Worm (Caenorhabditis elegans) whole organism, young adult: ENCODE results near the gene cdo-1.

Experiments
- B0019.2 ChIP-seq: fragments of 200-800 bp; sonication (Bioruptor generic); conservative IDR thresholded peaks from 2 replicates; pipeline ENCODE4 v1.3.6; 2022; ENCODE audit warnings: missing genetic modification reagents, missing genetic modification characterization, missing compliant biosample characterization
- B0035.1 ChIP-seq: sonication (generic microtip); optimal IDR thresholded peaks from 2 replicates; lab custom pipeline; 2016; ENCODE audit warnings: missing genetic modification characterization, mild to moderate bottlenecking, missing compliant biosample characterization, missing genotype, missing genetic modification reagents
- D2030.7 ChIP-seq: fragments of 200-800 bp; sonication (Bioruptor generic); IDR thresholded peaks from 2 replicates; pipeline ENCODE4 v1.3.6; 2022; ENCODE audit warnings: missing genetic modification reagents, missing genetic modification characterization, missing compliant biosample characterization
- F33H1.4 ChIP-seq: fragments of 200-800 bp; sonication (Bioruptor generic); IDR thresholded peaks from 2 replicates; pipeline ENCODE4 v1.3.6; 2022; ENCODE audit warnings: missing genetic modification reagents, missing genetic modification characterization, missing compliant biosample characterization
- F37B4.10 ChIP-seq: fragments of 200-800 bp; sonication (Bioruptor generic); IDR thresholded peaks from 2 replicates; pipeline ENCODE4 v1.3.6; 2022; ENCODE audit warnings: missing genetic modification characterization, missing compliant biosample characterization
- F39B2.1 ChIP-seq: fragments of 200-800 bp; sonication (Bioruptor generic); IDR thresholded peaks from 2 replicates; pipeline ENCODE4 v1.3.6; 2022; ENCODE audit warnings: missing genetic modification reagents, missing genetic modification characterization, missing compliant biosample characterization
- F52B5.7 ChIP-seq: sonication (generic microtip); optimal IDR thresholded peaks from 2 replicates; lab custom pipeline; 2016; ENCODE audit warnings: mild to moderate bottlenecking, missing genetic modification characterization, missing compliant biosample characterization
- F55B11.4 ChIP-seq: sonication (generic microtip); optimal IDR thresholded peaks from 2 replicates; lab custom pipeline; 2016; ENCODE audit warnings: missing compliant biosample characterization, missing genetic modification characterization, borderline replicate concordance; ENCODE audit not compliant: insufficient read depth
- F57A8.1 ChIP-seq: fragments of 200-800 bp; sonication (Bioruptor generic); optimal IDR thresholded peaks from 2 replicates; lab custom pipeline; 2018; ENCODE audit warnings: mild to moderate bottlenecking, missing genetic modification characterization, moderate library complexity, missing compliant biosample characterization
- K12H6.12 ChIP-seq: fragments of 200-800 bp; sonication (Bioruptor generic); optimal IDR thresholded peaks from 2 replicates; lab custom pipeline; 2018; ENCODE audit warnings: mild to moderate bottlenecking, missing genetic modification characterization, missing compliant biosample characterization
- T07F8.4 ChIP-seq: sonication (generic microtip); optimal IDR thresholded peaks from 2 replicates; lab custom pipeline; 2016; ENCODE audit warnings: mild to moderate bottlenecking, missing genetic modification characterization, moderate library complexity, missing compliant biosample characterization
- Y67H2A.10 ChIP-seq: fragments of 200-800 bp; sonication (Bioruptor generic); conservative IDR thresholded peaks from 2 replicates; pipeline ENCODE4 v1.3.6; 2022; ENCODE audit warnings: missing genetic modification reagents, missing genetic modification characterization, missing compliant biosample characterization
- athp-1 ChIP-seq: sonication (generic microtip); optimal IDR thresholded peaks from 2 replicates; lab custom pipeline; 2017; ENCODE audit warnings: mild to moderate bottlenecking, missing genetic modification characterization, missing compliant biosample characterization
- attf-5 ChIP-seq: fragments of 200-800 bp; sonication (Bioruptor generic); optimal IDR thresholded peaks from 2 replicates; lab custom pipeline; 2018; ENCODE audit warnings: mild to moderate bottlenecking, missing genetic modification characterization, missing compliant biosample characterization
- ccch-3 ChIP-seq: fragments of 200-800 bp; sonication (Bioruptor generic); optimal IDR thresholded peaks from 2 replicates; lab custom pipeline; 2018; ENCODE audit warnings: mild to moderate bottlenecking, missing genetic modification characterization, missing compliant biosample characterization
- cebp-1 ChIP-seq, 2 experiments: fragments of 200-800 bp in 1 of 2; sonication (Bioruptor generic) in 1 of 2; sonication (generic microtip) in 1 of 2; IDR thresholded peaks in 1 of 2; optimal IDR thresholded peaks in 1 of 2; 2 replicates each; pipeline versions ENCODE4 v1.3.6 to Lab custom; 2017 to 2022; ENCODE audit warnings: missing compliant biosample characterization in 2 of 2, missing genetic modification characterization in 2 of 2, mild to moderate bottlenecking in 1 of 2, missing genetic modification reagents in 1 of 2, moderate library complexity in 1 of 2
- ceh-100 ChIP-seq: fragments of 200-800 bp; sonication (Bioruptor generic); IDR thresholded peaks from 2 replicates; pipeline ENCODE4 v1.3.6; 2022; ENCODE audit warnings: missing genetic modification reagents, missing genetic modification characterization, missing compliant biosample characterization
- ceh-27 ChIP-seq: fragments of 200-800 bp; sonication (Bioruptor generic); optimal IDR thresholded peaks from 2 replicates; lab custom pipeline; 2018; ENCODE audit warnings: mild to moderate bottlenecking, missing genetic modification characterization, moderate library complexity, missing compliant biosample characterization
- ceh-40 ChIP-seq: fragments of 200-800 bp; sonication (Bioruptor generic); IDR thresholded peaks from 2 replicates; pipeline ENCODE4 v1.3.6; 2022; ENCODE audit warnings: missing genetic modification characterization, missing compliant biosample characterization
- ceh-58 ChIP-seq: fragments of 200-800 bp; sonication (Bioruptor generic); IDR thresholded peaks from 2 replicates; pipeline ENCODE4 v1.3.6; 2022; ENCODE audit warnings: missing genetic modification characterization, missing compliant biosample characterization
- dpff-1 ChIP-seq: sonication (generic microtip); optimal IDR thresholded peaks from 2 replicates; lab custom pipeline; 2017; ENCODE audit warnings: mild to moderate bottlenecking, missing genetic modification characterization, missing compliant biosample characterization
- efl-1 ChIP-seq: fragments of 150-350 bp; optimal IDR thresholded peaks from 2 replicates; lab custom pipeline; 2014; ENCODE audit warnings: missing biosample characterization, missing genetic modification reagents, missing genetic modification characterization
- ekl-4 ChIP-seq: fragments of 200-800 bp; sonication (Bioruptor generic); IDR thresholded peaks from 2 replicates; pipeline ENCODE4 v1.3.6; 2022; ENCODE audit warnings: missing genetic modification reagents, missing genetic modification characterization, missing compliant biosample characterization
- fkh-3 ChIP-seq: sonication (generic microtip); optimal IDR thresholded peaks from 2 replicates; lab custom pipeline; 2016; ENCODE audit warnings: mild to moderate bottlenecking, missing genetic modification characterization, missing compliant biosample characterization
- hmg-20 ChIP-seq: fragments of 200-800 bp; sonication (Bioruptor generic); IDR thresholded peaks from 2 replicates; pipeline ENCODE4 v1.3.6; 2022; ENCODE audit warnings: missing genetic modification reagents, missing genetic modification characterization, missing compliant biosample characterization
- hsf-1 ChIP-seq: fragments of 200-800 bp; sonication (Bioruptor generic); IDR thresholded peaks from 2 replicates; pipeline ENCODE4 v1.3.6; 2022; ENCODE audit warnings: missing genetic modification reagents, missing genetic modification characterization, missing compliant biosample characterization
- let-526 ChIP-seq: fragments of 200-800 bp; sonication (Bioruptor generic); IDR thresholded peaks from 2 replicates; pipeline ENCODE4 v1.3.6; 2022; ENCODE audit warnings: missing genetic modification reagents, missing genetic modification characterization, missing compliant biosample characterization
- let-607 ChIP-seq, 2 experiments: fragments of 200-800 bp in 1 of 2; sonication (Bioruptor generic) in 1 of 2; sonication (generic microtip) in 1 of 2; optimal IDR thresholded peaks; 2 replicates each; lab custom pipeline; 2016 to 2018; ENCODE audit warnings: mild to moderate bottlenecking in 2 of 2, missing compliant biosample characterization in 2 of 2, missing genetic modification characterization in 2 of 2, moderate library complexity in 2 of 2, missing genotype in 1 of 2
- lin-40 ChIP-seq: sonication (generic microtip); optimal IDR thresholded peaks from 2 replicates; lab custom pipeline; 2016; ENCODE audit warnings: missing genetic modification characterization, mild to moderate bottlenecking, missing compliant biosample characterization, missing genotype, missing genetic modification reagents
- lir-1 ChIP-seq: fragments of 200-800 bp; sonication (Bioruptor generic); conservative IDR thresholded peaks from 2 replicates; pipeline ENCODE4 v1.3.6; 2022; ENCODE audit warnings: missing genetic modification reagents, missing genetic modification characterization, missing compliant biosample characterization
- madf-3 ChIP-seq: fragments of 200-800 bp; sonication (Bioruptor generic); IDR thresholded peaks from 2 replicates; pipeline ENCODE4 v1.3.6; 2022; ENCODE audit warnings: missing genetic modification reagents, missing genetic modification characterization, missing compliant biosample characterization
- madf-6 ChIP-seq: fragments of 200-800 bp; sonication (Bioruptor generic); IDR thresholded peaks from 2 replicates; pipeline ENCODE4 v1.3.6; 2022; ENCODE audit warnings: missing genetic modification reagents, missing genetic modification characterization, missing compliant biosample characterization
- madf-8 ChIP-seq: fragments of 200-800 bp; sonication (Bioruptor generic); conservative IDR thresholded peaks from 2 replicates; pipeline ENCODE4 v1.3.6; 2022; ENCODE audit warnings: missing genetic modification reagents, missing genetic modification characterization, missing compliant biosample characterization
- nfyb-1 ChIP-seq: fragments of 200-800 bp; sonication (Bioruptor generic); IDR thresholded peaks from 2 replicates; pipeline ENCODE4 v1.3.6; 2022; ENCODE audit warnings: missing genetic modification reagents, missing genetic modification characterization, missing compliant biosample characterization
- pha-4 ChIP-seq: fragments of 150-350 bp; sonication (generic microtip); optimal IDR thresholded peaks from 2 replicates; lab custom pipeline; 2014; ENCODE audit warnings: missing biosample characterization, missing genetic modification reagents, missing genetic modification characterization
- snpc-3.4 ChIP-seq: sonication (generic microtip); optimal IDR thresholded peaks from 2 replicates; lab custom pipeline; 2017; ENCODE audit warnings: missing genetic modification characterization, mild to moderate bottlenecking, missing compliant biosample characterization, antibody characterized with exemption, moderate library complexity, missing genotype, missing genetic modification reagents
- sptf-2 ChIP-seq: fragments of 200-800 bp; sonication (Bioruptor generic); optimal IDR thresholded peaks from 2 replicates; lab custom pipeline; 2018; ENCODE audit warnings: mild to moderate bottlenecking, missing genetic modification characterization, missing compliant biosample characterization
- tlf-1 ChIP-seq: fragments of 200-800 bp; sonication (Bioruptor generic); optimal IDR thresholded peaks from 2 replicates; lab custom pipeline; 2018; ENCODE audit warnings: mild to moderate bottlenecking, missing genetic modification characterization, missing compliant biosample characterization
- ztf-3 ChIP-seq: fragments of 200-800 bp; sonication (Bioruptor generic); optimal IDR thresholded peaks from 2 replicates; lab custom pipeline; 2018; ENCODE audit warnings: mild to moderate bottlenecking, missing genetic modification characterization, missing compliant biosample characterization

Gene cdo-1

DNA sequence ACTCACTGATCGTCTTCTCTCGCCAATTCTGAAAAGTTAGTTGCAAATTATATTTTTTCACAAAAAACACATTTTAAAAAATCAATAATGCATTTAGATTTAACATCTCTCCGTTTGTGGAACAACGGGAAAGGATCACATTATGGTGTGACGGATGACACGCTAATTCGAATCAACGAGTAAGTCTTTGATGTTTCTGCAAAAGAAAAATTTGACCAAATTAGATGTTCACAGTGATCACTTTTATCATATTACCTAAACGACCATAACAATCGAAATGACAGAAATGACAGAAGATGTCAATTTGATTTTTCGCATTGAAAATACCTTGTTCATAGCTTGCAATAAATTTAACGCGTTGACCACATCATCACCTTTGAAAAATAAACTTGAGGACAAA lies 2.0 kb downstream of the cdo-1 start:
- no peak for TF ChIP-seq ccch-3 (GFP tag; lab: Kevin White, UChicago)
- TF ChIP-seq snpc-3.4 (tag; lab: Kevin White, UChicago) = no peak
- no peak for TF ChIP-seq K12H6.12 (tag; lab: Kevin White, UChicago)
- no peak for TF ChIP-seq attf-5

DNA sequence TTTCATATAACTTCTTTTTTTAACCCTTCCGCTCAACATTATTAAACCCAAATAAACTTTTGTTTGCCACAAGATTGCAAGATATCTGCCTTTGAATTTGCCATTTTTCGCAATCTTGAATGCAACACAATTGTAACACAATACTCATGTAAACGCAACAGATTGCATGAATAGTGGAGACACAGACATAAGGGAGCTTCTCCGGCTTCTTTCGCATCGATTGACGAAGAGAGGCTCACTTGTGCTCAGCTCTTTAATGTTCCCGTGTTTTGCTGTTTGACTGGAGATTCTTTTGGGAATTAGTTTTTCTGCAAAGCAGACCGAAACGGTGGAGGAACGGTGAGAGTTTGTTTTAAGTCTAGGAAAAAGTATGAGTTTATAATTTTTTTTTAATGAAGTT lies 4.0 kb downstream of the cdo-1 start, which contains the start of gene F56F10.2:
F56F10.2 (plus strand) TSS at position 215 of the 400 bp plus-strand sequence.
- TF ChIP-seq F33H1.4 (GFP tag; lab: Robert Waterston, UW) = no peak

DNA sequence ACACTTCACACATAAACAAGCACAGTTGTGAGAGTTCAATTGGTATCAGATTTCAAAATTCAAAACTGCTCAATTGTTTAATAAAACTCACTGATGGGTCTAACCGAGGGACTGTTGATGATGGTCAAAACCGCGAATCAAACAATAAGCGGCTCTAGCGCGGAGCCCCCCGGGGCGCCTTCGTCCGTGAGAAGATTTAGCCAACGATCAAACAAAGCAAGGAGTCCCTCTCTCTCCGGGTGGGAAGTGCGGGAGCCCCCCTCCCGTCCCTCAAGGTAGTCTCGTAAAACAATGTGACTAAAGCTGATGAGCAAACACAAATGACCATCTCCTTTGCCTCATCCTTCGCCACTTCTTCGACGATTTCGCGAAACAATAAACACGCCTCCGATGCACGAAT lies 5.7 kb downstream of the cdo-1 start:
- TF ChIP-seq fkh-3 (tag; lab: Kevin White, UChicago) (no peak), madf-6 (GFP tag; lab: Robert Waterston, UW) (no peak), ceh-58 (no peak), let-607 (tag; optimal IDR thresholded peaks at IDR 0.05; lab: Kevin White, UChicago) (no peak), ceh-27 (GFP tag; lab: Kevin White, UChicago) (no peak), hmg-20 (no peak), F52B5.7 (tag; lab: Kevin White, UChicago) (no peak), madf-3 (GFP tag; lab: Robert Waterston, UW) (0 out of 2 replicates have a peak, but pooled peaks have one; percentile 32), hsf-1 (GFP tag; lab: Robert Waterston, UW) (0 out of 2 replicates have a peak, but pooled peaks have one; percentile 30), ekl-4 (no peak), ceh-100 (GFP tag; lab: Robert Waterston, UW) (no peak), sptf-2 (no peak), athp-1 (tag; lab: Kevin White, UChicago) (no peak), pha-4 (no peak), efl-1 (no peak), ceh-40 (GFP tag; lab: Robert Waterston, UW) (no peak), dpff-1 (tag; lab: Kevin White, UChicago) (no peak)

ce11 chrX:853604-854003 lies 9.8 kb downstream of the cdo-1 start:
- TF ChIP-seq madf-8 (GFP tag; lab: Robert Waterston, UW) (no peak), B0035.1 (tag; lab: Kevin White, UChicago) (no peak), Y67H2A.10 (GFP tag; lab: Robert Waterston, UW) (no peak), F55B11.4 (tag; lab: Kevin White, UChicago) (no peak)

ce11 chrX:852739-853268 lies 10.6 kb downstream of the cdo-1 start:
- TF ChIP-seq T07F8.4 (tag; lab: Kevin White, UChicago) (no peak), lir-1 (GFP tag; lab: Robert Waterston, UW) (no peak), cebp-1 (GFP tag; IDR thresholded peaks at IDR 0.05; lab: Robert Waterston, UW) (no peak), cebp-1 (tag; optimal IDR thresholded peaks at IDR 0.05; lab: Kevin White, UChicago) (no peak), lin-40 (tag; lab: Kevin White, UChicago) (no peak), hmg-20 (no peak), B0019.2 (GFP tag; lab: Robert Waterston, UW) (no peak), D2030.7 (GFP tag; lab: Robert Waterston, UW) (no peak), K12H6.12 (tag; lab: Kevin White, UChicago) (no peak), F57A8.1 (GFP tag; lab: Kevin White, UChicago) (no peak), ceh-27 (GFP tag; lab: Kevin White, UChicago) (no peak), F39B2.1 (GFP tag; lab: Robert Waterston, UW) (no peak), tlf-1 (GFP tag; lab: Kevin White, UChicago) (no peak), pha-4 (no peak), madf-6 (GFP tag; lab: Robert Waterston, UW) (no peak), ztf-3 (GFP tag; lab: Kevin White, UChicago) (no peak), F37B4.10 (no peak), let-526 (GFP tag; lab: Robert Waterston, UW) (no peak), nfyb-1 (GFP tag; lab: Robert Waterston, UW) (no peak)
- TF ChIP-seq, all 124 proteins: peak for 0
